Worm (Caenorhabditis elegans): ENCODE results near the gene sds-22.

DNA sequence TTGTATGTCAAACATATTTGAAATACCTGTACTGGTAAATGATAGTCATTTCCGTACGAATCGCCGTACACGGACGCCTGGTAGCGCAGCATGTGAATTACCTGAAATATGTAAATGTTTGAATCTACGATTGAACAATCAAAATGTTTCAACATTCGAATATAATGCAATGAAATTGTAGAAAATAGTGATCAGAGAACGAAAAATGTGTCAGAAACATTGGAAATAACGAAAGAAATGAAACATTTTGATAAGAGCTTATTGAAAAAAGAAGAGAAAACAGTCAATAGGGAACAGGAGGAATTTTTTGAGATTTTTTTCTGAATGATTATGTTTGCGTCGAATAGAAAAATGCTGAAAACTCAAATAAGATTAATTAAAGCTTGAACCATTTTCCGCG, 11.9 kb downstream of the sds-22 start, which contains the start of gene ztf-17:
- TF ChIP-seq ceh-9 (tag; optimal IDR thresholded peaks at IDR 0.05) (no peak), ama-1 (optimal IDR thresholded peaks at IDR 0.05) (no peak), pha-4 (tag; optimal IDR thresholded peaks at IDR 0.05) (no peak), nhr-11 (tag; optimal IDR thresholded peaks at IDR 0.05) (no peak), zip-5 (tag; optimal IDR thresholded peaks at IDR 0.05) (no peak), nfya-1 (tag; optimal IDR thresholded peaks at IDR 0.05) (no peak), unc-55 (GFP tag; optimal IDR thresholded peaks at IDR 0.05) (no peak), ceh-31 (tag; optimal IDR thresholded peaks at IDR 0.05) (no peak), hlh-13 (GFP tag; optimal IDR thresholded peaks at IDR 0.05) (no peak), K02D7.2 (tag; optimal IDR thresholded peaks at IDR 0.05) (no peak), tbx-7 (tag; optimal IDR thresholded peaks at IDR 0.05) (no peak), F13H6.1 (tag; optimal IDR thresholded peaks at IDR 0.05) (no peak), ztf-16 (tag; optimal IDR thresholded peaks at IDR 0.05) (no peak), hlh-8 (tag; optimal IDR thresholded peaks at IDR 0.05) (no peak)

Measured in whole organism, late embryonic.